Worm (Caenorhabditis elegans) whole organism, mixed stage, embryonic: Measurements from ENCODE around the gene C28D4.5.

Source experiments
- lin-13 ChIP-seq: fragments of 150-350 bp; optimal IDR thresholded peaks from 2 replicates; lab custom pipeline; 2014; ENCODE audit warnings: missing biosample characterization, missing genetic modification characterization
- sptf-1 ChIP-seq: sonication (generic microtip); optimal IDR thresholded peaks from 2 replicates; lab custom pipeline; 2017; ENCODE audit warnings: mild to moderate bottlenecking, missing genetic modification characterization, moderate library complexity, missing compliant biosample characterization

- TF ChIP-seq sptf-1 (no peak), lin-13 (tag; lab: Kevin White, UChicago) (no peak)
Measured at ce11 chrIV:9728376-9728775, 18.3 kb downstream of the C28D4.5 start, which contains the start of gene nhr-100.
